Worm (Caenorhabditis elegans): ENCODE results near the gene Y66D12A.30.
A peak's percentile ranks its signal among the peaks of the same experiment; 100 is the strongest.

Gene Y66D12A.30

DNA sequence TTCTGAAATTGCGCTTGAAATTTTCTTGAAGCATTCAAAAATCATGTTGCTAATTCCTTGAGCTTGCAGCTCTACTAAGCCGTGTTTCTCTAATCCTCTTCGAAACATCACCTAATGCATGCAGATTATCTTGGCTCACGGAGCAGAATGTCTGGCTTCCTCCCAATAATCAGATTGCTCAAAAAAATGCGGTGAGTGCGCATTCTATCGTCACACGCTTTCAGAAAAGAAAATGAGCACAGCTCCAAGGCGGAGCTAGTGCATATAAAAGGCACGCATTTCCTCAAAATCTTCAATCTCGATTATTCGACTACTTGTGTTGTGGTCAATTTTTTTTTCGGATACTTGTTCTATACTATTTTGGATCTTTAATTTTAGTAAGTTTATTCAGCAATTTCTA lies 31.7 kb downstream of the Y66D12A.30 start (continued):
- TF ChIP-seq unc-55 (GFP tag; optimal IDR thresholded peaks at IDR 0.05) (no peak), aly-2 (tag; optimal IDR thresholded peaks at IDR 0.05) (no peak), crh-2 (tag; optimal IDR thresholded peaks at IDR 0.05) (no peak), lin-13 (GFP tag; optimal IDR thresholded peaks at IDR 0.05) (no peak), ztf-4 (tag; optimal IDR thresholded peaks at IDR 0.05) (no peak), sma-9 (GFP tag; optimal IDR thresholded peaks at IDR 0.05) (peak; percentile 40), sma-9 (tag; optimal IDR thresholded peaks at IDR 0.05) (no peak)

ce11 chrIII:11650152-11650551 lies 40.5 kb downstream of the Y66D12A.30 start, which contains the start of gene faah-6:
TSS of gene faah-6 (plus strand) at chrIII:11650452.
- TF ChIP-seq crh-2 (tag; optimal IDR thresholded peaks at IDR 0.05): no peak
- TF ChIP-seq egl-27 (tag; optimal IDR thresholded peaks at IDR 0.05): no peak
- TF ChIP-seq blmp-1 (tag; optimal IDR thresholded peaks at IDR 0.05; ENCODE audit: insufficient read depth): no peak
- no peak for TF ChIP-seq sma-3 (GFP tag; optimal IDR thresholded peaks at IDR 0.05)
- no peak for TF ChIP-seq ama-1 (optimal IDR thresholded peaks at IDR 0.05)
- no peak for TF ChIP-seq zag-1 (tag; optimal IDR thresholded peaks at IDR 0.05)
- TF ChIP-seq skn-1 (tag; optimal IDR thresholded peaks at IDR 0.05): no peak
- TF ChIP-seq mab-5 (tag; optimal IDR thresholded peaks at IDR 0.05): no peak
- no peak for TF ChIP-seq nhr-23 (tag; optimal IDR thresholded peaks at IDR 0.05)
- no peak for TF ChIP-seq lsy-2 (tag; optimal IDR thresholded peaks at IDR 0.05)
- no peak for TF ChIP-seq F13H6.1 (tag; optimal IDR thresholded peaks at IDR 0.05)
- TF ChIP-seq ztf-4 (tag; optimal IDR thresholded peaks at IDR 0.05): no peak
- TF ChIP-seq Y55F3AM.14 (GFP tag; optimal IDR thresholded peaks at IDR 0.05): no peak
- no peak for TF ChIP-seq ztf-1 (GFP tag; conservative IDR thresholded peaks at IDR 0.05)
- no peak for TF ChIP-seq peb-1 (tag; optimal IDR thresholded peaks at IDR 0.05)
- no peak for TF ChIP-seq unc-55 (GFP tag; optimal IDR thresholded peaks at IDR 0.05)
- no peak for TF ChIP-seq nhr-25 (tag; optimal IDR thresholded peaks at IDR 0.05)
- TF ChIP-seq elt-1 (tag; optimal IDR thresholded peaks at IDR 0.05): no peak
- no peak for TF ChIP-seq lin-13 (GFP tag; optimal IDR thresholded peaks at IDR 0.05)
- TF ChIP-seq fos-1 (tag; optimal IDR thresholded peaks at IDR 0.05): no peak

ce11 chrIII:11651430-11651829 lies 41.8 kb downstream of the Y66D12A.30 start:
- TF ChIP-seq dmd-4 (tag; optimal IDR thresholded peaks at IDR 0.05): no peak
- TF ChIP-seq unc-62 (GFP tag; optimal IDR thresholded peaks at IDR 0.05): no peak
- TF ChIP-seq lin-13 (GFP tag; optimal IDR thresholded peaks at IDR 0.05): no peak
- TF ChIP-seq sem-4 (tag; optimal IDR thresholded peaks at IDR 0.05): no peak
- no peak for TF ChIP-seq lsy-2 (tag; optimal IDR thresholded peaks at IDR 0.05)
- TF ChIP-seq lin-39 (tag; optimal IDR thresholded peaks at IDR 0.05): no peak
- TF ChIP-seq crh-2 (tag; optimal IDR thresholded peaks at IDR 0.05): no peak
- no peak for TF ChIP-seq R02D3.7 (tag; optimal IDR thresholded peaks at IDR 0.05)
- TF ChIP-seq egl-27 (tag; optimal IDR thresholded peaks at IDR 0.05): no peak
- no peak for TF ChIP-seq unc-55 (GFP tag; optimal IDR thresholded peaks at IDR 0.05)
- no peak for TF ChIP-seq nhr-12 (tag; optimal IDR thresholded peaks at IDR 0.05)
- TF ChIP-seq lin-11 (tag; optimal IDR thresholded peaks at IDR 0.05): no peak

DNA sequence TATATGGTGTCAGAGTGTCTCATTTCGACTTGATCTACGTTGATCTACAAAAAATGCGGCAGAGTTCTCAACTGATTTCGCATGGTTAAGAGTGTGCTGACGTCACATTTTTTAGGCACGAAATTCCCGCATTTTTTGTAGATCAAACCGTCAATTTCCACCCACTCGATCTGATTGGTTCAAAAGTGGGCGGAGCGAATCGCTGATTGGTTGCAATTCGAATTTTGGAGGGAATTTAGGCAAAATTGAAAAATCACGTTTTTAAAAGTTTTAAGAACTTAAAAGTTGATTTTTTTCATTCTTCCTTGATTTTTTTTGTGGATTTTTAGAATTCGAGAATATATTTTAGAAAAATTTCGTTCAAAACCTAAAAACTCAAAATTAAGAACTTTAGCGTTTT lies 46.7 kb downstream of the Y66D12A.30 start:
- TF ChIP-seq ceh-82 (tag; optimal IDR thresholded peaks at IDR 0.05) (no peak), dmd-4 (tag; optimal IDR thresholded peaks at IDR 0.05) (no peak), mbf-1 (tag; optimal IDR thresholded peaks at IDR 0.05) (no peak), nhr-23 (tag; optimal IDR thresholded peaks at IDR 0.05) (no peak), lin-39 (tag; optimal IDR thresholded peaks at IDR 0.05) (no peak), aly-2 (tag; optimal IDR thresholded peaks at IDR 0.05) (no peak), ztf-1 (GFP tag; conservative IDR thresholded peaks at IDR 0.05) (no peak), unc-55 (GFP tag; optimal IDR thresholded peaks at IDR 0.05) (no peak), ztf-4 (tag; optimal IDR thresholded peaks at IDR 0.05) (no peak), elt-3 (tag; optimal IDR thresholded peaks at IDR 0.05) (no peak)

DNA sequence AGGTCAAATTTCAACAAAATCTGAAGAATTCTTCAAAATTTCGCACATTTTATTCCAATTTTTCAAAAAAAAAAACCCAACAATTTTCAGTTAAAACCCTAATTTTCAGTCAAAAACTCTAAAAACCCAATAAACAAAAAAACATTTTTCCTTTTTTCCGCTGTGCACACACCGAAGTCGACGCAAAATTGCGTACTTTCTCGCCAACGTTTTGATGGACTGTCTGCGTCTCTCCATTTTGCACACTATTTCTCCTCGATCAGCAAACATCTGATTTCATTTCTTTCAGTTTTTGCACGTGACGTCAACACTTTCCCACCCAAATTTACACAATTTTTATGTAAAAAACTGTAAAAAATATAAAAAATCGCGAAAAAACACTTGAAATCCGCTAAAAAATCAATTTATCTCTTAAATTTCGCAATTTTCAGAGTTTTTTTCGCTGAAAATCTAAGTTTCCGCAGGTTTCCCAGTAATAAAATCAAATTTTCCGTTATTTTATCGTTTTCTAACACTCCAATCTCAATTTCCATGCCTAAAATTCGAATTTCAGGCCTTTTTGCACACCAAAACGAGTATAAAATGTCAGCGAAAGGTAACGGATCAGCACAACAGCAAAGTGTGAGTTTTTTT lies 47.6 kb downstream of the Y66D12A.30 start, which contains the start of gene crh-1:
TSS of gene crh-1 (plus strand) at position 583 of the 633 bp plus-strand sequence.
- TF ChIP-seq crh-2 (tag; optimal IDR thresholded peaks at IDR 0.05) (peak; percentile 89), zag-1 (tag; optimal IDR thresholded peaks at IDR 0.05) (peak; percentile 30), lsy-2 (tag; optimal IDR thresholded peaks at IDR 0.05) (peak; percentile 76 to 89), unc-55 (GFP tag; optimal IDR thresholded peaks at IDR 0.05) (peak; percentile 75), blmp-1 (tag; optimal IDR thresholded peaks at IDR 0.05; ENCODE audit: insufficient read depth) (peak; percentile 33), sma-3 (GFP tag; optimal IDR thresholded peaks at IDR 0.05) (peak; percentile 60), nhr-10 (tag; optimal IDR thresholded peaks at IDR 0.05) (peak; percentile 71), nhr-6 (tag; optimal IDR thresholded peaks at IDR 0.05) (peak; percentile 73), nhr-11 (tag; optimal IDR thresholded peaks at IDR 0.05) (no peak), nhr-77 (tag; optimal IDR thresholded peaks at IDR 0.05) (no peak), snpc-4 (tag; optimal IDR thresholded peaks at IDR 0.05) (peak; percentile 46), dmd-4 (tag; optimal IDR thresholded peaks at IDR 0.05) (no peak), lin-13 (GFP tag; optimal IDR thresholded peaks at IDR 0.05) (peak; percentile 78), sma-9 (GFP tag; optimal IDR thresholded peaks at IDR 0.05) (peak; percentile 84), sma-9 (tag; optimal IDR thresholded peaks at IDR 0.05) (no peak), Y55F3AM.14 (GFP tag; optimal IDR thresholded peaks at IDR 0.05) (no peak), nhr-25 (tag; optimal IDR thresholded peaks at IDR 0.05) (peak; percentile 80), C34F6.9 (tag; optimal IDR thresholded peaks at IDR 0.05) (peak; percentile 91), gmeb-1 (tag; optimal IDR thresholded peaks at IDR 0.05) (peak; percentile 86), unc-62 (GFP tag; optimal IDR thresholded peaks at IDR 0.05) (no peak), ztf-1 (GFP tag; conservative IDR thresholded peaks at IDR 0.05) (no peak), ceh-82 (tag; optimal IDR thresholded peaks at IDR 0.05) (peak; percentile 23), nhr-129 (tag; optimal IDR thresholded peaks at IDR 0.05) (peak; percentile 69), mdl-1 (tag; optimal IDR thresholded peaks at IDR 0.05) (peak in 1 of 2 experiments; percentile 56), R02D3.7 (tag; optimal IDR thresholded peaks at IDR 0.05) (no peak), egl-27 (tag; optimal IDR thresholded peaks at IDR 0.05) (peak; percentile 66)
